Fruit fly (Drosophila melanogaster): Measurements from ENCODE around the gene CG14932.
A peak's percentile ranks its signal among the peaks of the same experiment; 100 is the strongest.

- TF ChIP-seq CG8478 (optimal IDR thresholded peaks at IDR 0.05) (peak; percentile 32), Dll (optimal IDR thresholded peaks at IDR 0.05) (peak; percentile 70), usp (GFP tag; optimal IDR thresholded peaks at IDR 0.05) (no peak), psq (optimal IDR thresholded peaks at IDR 0.05) (no peak), EcR (GFP tag; optimal IDR thresholded peaks at IDR 0.05) (peak in 1 of 2 experiments; percentile 29)
Observed at dm6 chr2L:11807697-11808226, 18.0 kb downstream of the CG14932 start.
